Fruit fly (Drosophila melanogaster) S2 (cell line): ENCODE results near the gene per.

Experiments used
- CG8478 ChIP-seq: fragments of >200 bp; optimal IDR thresholded peaks from 2 replicates; lab custom pipeline; 2018
- CTCF ChIP-seq, 2 experiments: fragments of >200 bp; optimal IDR thresholded peaks; 2 replicates each; lab custom pipeline; 2018

DNA sequence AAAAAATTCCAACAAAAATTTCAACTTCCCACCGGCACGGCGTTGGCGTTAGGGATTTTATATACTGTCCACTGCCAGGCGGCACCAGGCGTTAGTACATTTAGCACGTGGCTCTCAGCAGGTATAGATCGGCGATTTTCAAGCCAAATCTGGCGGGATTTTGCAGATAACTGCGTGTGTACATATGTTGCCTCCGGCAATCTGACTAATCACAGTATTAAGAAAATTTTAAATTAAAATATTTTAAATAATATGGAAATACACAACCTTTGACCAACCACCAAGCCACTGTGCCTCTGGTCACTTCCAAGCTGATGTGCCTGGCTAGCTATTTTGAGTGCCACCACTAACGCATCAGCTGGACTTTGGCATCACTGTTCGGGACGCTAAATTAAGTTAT is 46.7 kb downstream of the per start, which contains the start of the genes ttm50 and CG2712:
- TF ChIP-seq CG8478 (lab: Kevin White, UChicago) = no peak
- TF ChIP-seq CTCF (optimal IDR thresholded peaks at IDR 0.05; lab: Kevin White, UChicago) = no peak
